Fruit fly (Drosophila melanogaster): ENCODE data around the gene pod1.

DNA sequence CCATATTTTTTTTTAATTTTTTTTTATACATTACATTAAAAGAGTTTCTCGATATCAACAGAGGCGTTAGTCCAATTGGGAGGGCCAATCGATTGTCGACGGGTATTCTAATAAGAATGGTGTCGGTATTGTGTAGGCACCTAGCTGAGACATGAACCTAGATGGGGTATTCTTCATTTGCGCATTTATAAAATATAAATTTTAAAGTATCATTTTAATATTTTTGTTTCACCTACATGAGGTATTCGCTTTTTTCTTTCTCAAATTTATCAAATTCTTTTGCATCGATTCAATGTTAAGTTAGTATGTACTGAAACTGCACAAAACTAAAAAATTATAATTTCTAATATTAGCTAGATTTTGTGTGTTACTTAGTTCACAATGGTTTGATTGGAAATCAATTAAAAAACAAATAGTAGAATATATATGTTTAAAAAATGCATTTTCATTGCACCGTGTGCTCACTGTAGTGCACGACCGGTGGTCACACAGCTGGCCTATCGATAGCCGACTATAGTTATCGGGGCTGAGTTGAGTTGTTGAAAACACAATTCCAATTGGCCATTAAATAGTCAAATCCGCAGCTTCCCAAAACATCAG, 40.5 kb downstream of the pod1 start, which contains the start of the genes CG14435 and Tmf:
- TF ChIP-seq Dfd (GFP tag; optimal IDR thresholded peaks at IDR 0.05) (no peak), CrebA (GFP tag; optimal IDR thresholded peaks at IDR 0.05; ENCODE audit: borderline replicate concordance) (no peak)

All from whole organism, wandering third instar larva.